Worm (Caenorhabditis elegans) whole organism, L4/young adult: Measurements from ENCODE around the gene nhr-214.

Experiments
- W03F9.2 ChIP-seq: fragments of 150-350 bp; optimal IDR thresholded peaks from 2 replicates; lab custom pipeline; 2014; ENCODE audit warnings: missing biosample characterization, missing genetic modification characterization
- dao-5 ChIP-seq: sonication (generic microtip); optimal IDR thresholded peaks from 2 replicates; lab custom pipeline; 2016; ENCODE audit warnings: missing genotype, missing genetic modification characterization, moderate library complexity, missing compliant biosample characterization
- him-1 ChIP-seq: sonication (generic microtip); optimal IDR thresholded peaks from 2 replicates; lab custom pipeline; 2016; ENCODE audit warnings: missing genotype, missing genetic modification reagents, missing genetic modification characterization, missing compliant biosample characterization

ce11 chrX:12663537-12663936 lies 38.3 kb downstream of the nhr-214 start, which contains the start of gene nlp-76:
- TF ChIP-seq W03F9.2 (tag; lab: Kevin White, UChicago) (no peak), dao-5 (tag; lab: Kevin White, UChicago) (no peak), him-1 (tag; lab: Kevin White, UChicago) (no peak)
